Worm (Caenorhabditis elegans) whole organism, mixed stage, embryonic: ENCODE measurements around the gene C23F12.9.

ENCODE experiments used
- bed-3 ChIP-seq: fragments of 200-800 bp; sonication (Bioruptor generic); optimal IDR thresholded peaks from 3 replicates; lab custom pipeline; 2018; ENCODE audit warnings: mild to moderate bottlenecking, missing genetic modification characterization, moderate library complexity, missing compliant biosample characterization
- blmp-1 ChIP-seq: fragments of 150-350 bp; optimal IDR thresholded peaks from 2 replicates; lab custom pipeline; 2014; ENCODE audit warnings: missing biosample characterization, missing genetic modification characterization
- ces-1 ChIP-seq: fragments of 150-350 bp; optimal IDR thresholded peaks from 2 replicates; lab custom pipeline; 2014; ENCODE audit warnings: missing biosample characterization, missing genetic modification reagents, missing genetic modification characterization
- drap-1 ChIP-seq: fragments of 200-800 bp; sonication (Bioruptor generic); optimal IDR thresholded peaks from 3 replicates; lab custom pipeline; 2018; ENCODE audit warnings: mild to moderate bottlenecking, missing genetic modification characterization, missing compliant biosample characterization
- elt-1 ChIP-seq: sonication (generic microtip); optimal IDR thresholded peaks from 2 replicates; lab custom pipeline; 2017; ENCODE audit warnings: missing genetic modification characterization, mild to moderate bottlenecking, missing compliant biosample characterization, antibody characterized with exemption, moderate library complexity, borderline replicate concordance; ENCODE audit not compliant: insufficient read depth
- flh-1 ChIP-seq: fragments of 200-800 bp; sonication (Bioruptor generic); optimal IDR thresholded peaks from 2 replicates; lab custom pipeline; 2018; ENCODE audit warnings: mild to moderate bottlenecking, missing genetic modification characterization, moderate library complexity, missing compliant biosample characterization
- lin-13 ChIP-seq: fragments of 150-350 bp; optimal IDR thresholded peaks from 2 replicates; lab custom pipeline; 2014; ENCODE audit warnings: missing biosample characterization, missing genetic modification characterization
- lsy-2 ChIP-seq: fragments of 150-350 bp; optimal IDR thresholded peaks from 2 replicates; lab custom pipeline; 2014; ENCODE audit warnings: missing biosample characterization, missing genetic modification characterization
- mep-1 ChIP-seq: fragments of 150-350 bp; optimal IDR thresholded peaks from 2 replicates; lab custom pipeline; 2017; ENCODE audit warnings: missing biosample characterization, missing genetic modification reagents, missing genetic modification characterization, inconsistent platforms
- mls-2 ChIP-seq: sonication (generic microtip); optimal IDR thresholded peaks from 2 replicates; lab custom pipeline; 2016; ENCODE audit warnings: mild to moderate bottlenecking, missing genetic modification characterization, moderate library complexity, missing compliant biosample characterization
- snpc-4 ChIP-seq: fragments of 150-350 bp; optimal IDR thresholded peaks from 2 replicates; lab custom pipeline; 2014; ENCODE audit warnings: missing biosample characterization, missing genetic modification characterization
- unc-62 ChIP-seq: fragments of 150-350 bp; optimal IDR thresholded peaks from 2 replicates; lab custom pipeline; 2014; ENCODE audit warnings: missing biosample characterization, missing genetic modification reagents, missing genetic modification characterization
- zip-8 ChIP-seq: fragments of 150-350 bp; optimal IDR thresholded peaks from 2 replicates; lab custom pipeline; 2014; ENCODE audit warnings: missing biosample characterization, missing genetic modification characterization

- TF ChIP-seq blmp-1 (tag; lab: Kevin White, UChicago) (no peak), bed-3 (GFP tag; lab: Kevin White, UChicago) (peak; percentile 30), snpc-4 (no peak), lin-13 (tag; lab: Kevin White, UChicago) (no peak), unc-62 (GFP tag; lab: Kevin White, UChicago) (no peak), mls-2 (tag; lab: Kevin White, UChicago) (no peak), ces-1 (GFP tag; lab: Kevin White, UChicago) (no peak), zip-8 (no peak), drap-1 (peak; percentile 14), mep-1 (tag; lab: Kevin White, UChicago) (no peak), lsy-2 (tag; lab: Kevin White, UChicago) (no peak), elt-1 (no peak), flh-1 (GFP tag; lab: Kevin White, UChicago) (no peak)
Measured at ce11 chrX:9372987-9373386, 20.9 kb upstream of the C23F12.9 start.
